Fruit fly (Drosophila melanogaster) whole organism: Measurements from ENCODE around the gene ppk22.

Source experiments
- CG8478 ChIP-seq: fragments of >200 bp; optimal IDR thresholded peaks from 2 replicates; lab custom pipeline; 2018; ENCODE audit warnings: inconsistent platforms
- Dll ChIP-seq: fragments of >200 bp; optimal IDR thresholded peaks from 2 replicates; lab custom pipeline; 2017
- pan ChIP-seq: fragments of >200 bp; optimal IDR thresholded peaks from 2 replicates; lab custom pipeline; 2017
- psq ChIP-seq: fragments of >200 bp; optimal IDR thresholded peaks from 2 replicates; lab custom pipeline; 2017
- usp ChIP-seq: fragments of >200 bp; optimal IDR thresholded peaks from 2 replicates; lab custom pipeline; 2017; ENCODE audit warnings: missing biosample characterization, missing genetic modification characterization, mixed read lengths

dm6 chr3R:24894419-24895206 lies 35.0 kb upstream of the ppk22 start, which contains the start of the genes CG31121 and CG11069:
- TF ChIP-seq pan (lab: Kevin White, UChicago): no peak
- no peak for TF ChIP-seq usp (GFP tag; lab: Kevin White, UChicago)
- no peak for TF ChIP-seq Dll (lab: Kevin White, UChicago)
- TF ChIP-seq psq (lab: Kevin White, UChicago): no peak
- no peak for TF ChIP-seq CG8478 (lab: Kevin White, UChicago)
